Worm (Caenorhabditis elegans): ENCODE measurements around the gene cht-6.

Gene cht-6

DNA sequence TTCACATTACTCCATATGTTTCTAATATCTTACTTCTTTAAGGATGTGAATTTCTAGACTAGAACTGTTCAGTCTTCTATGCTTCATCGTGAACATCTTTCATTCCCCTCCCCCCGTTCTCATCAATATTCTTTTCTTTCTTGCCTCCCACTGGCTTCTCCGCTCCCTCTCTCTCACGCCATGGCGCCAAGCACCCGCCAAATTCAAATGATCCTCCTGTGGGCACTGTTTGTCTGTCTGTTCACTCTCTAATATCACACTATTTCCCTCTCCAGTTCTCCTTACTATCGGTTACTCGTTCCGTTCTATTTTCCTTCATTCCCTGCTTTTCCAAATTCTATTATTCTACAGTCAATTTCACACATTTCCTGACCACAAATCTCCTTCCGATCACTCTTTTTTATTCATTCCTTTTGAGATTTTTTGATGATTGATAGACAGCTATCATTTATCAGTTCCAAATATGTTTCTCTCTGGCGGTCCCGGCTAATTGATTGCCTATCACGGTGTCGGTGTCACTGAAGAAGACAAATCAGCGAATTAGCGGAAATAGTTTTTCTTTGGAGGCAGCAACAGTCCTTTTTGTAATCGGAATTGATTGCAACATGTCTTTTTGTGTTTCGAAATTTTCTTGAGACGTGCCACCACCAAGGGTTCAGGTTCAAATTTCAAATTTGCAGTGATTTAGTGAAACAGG lies 43.7 kb downstream of the cht-6 start:
- TF ChIP-seq unc-62 (GFP tag; optimal IDR thresholded peaks at IDR 0.05), result no peak

DNA sequence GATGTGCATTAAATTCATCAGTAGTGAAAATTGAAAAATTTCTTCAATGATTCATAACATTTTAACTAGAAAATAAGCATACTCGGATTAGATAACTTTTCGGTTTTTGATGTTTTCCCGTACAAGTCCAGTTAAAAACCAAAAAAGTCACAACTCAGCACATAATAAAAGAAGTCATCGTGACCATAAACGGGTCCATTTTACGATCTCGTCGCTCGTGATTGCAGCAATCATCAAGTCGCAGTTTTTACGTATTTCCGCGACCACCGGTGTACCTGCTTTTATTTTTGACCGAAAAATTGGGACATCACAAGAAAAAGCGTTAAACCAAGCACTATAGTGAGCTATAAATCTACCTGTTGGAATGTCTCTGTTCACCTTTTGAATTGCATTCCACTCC lies 46.5 kb downstream of the cht-6 start:
- no peak for TF ChIP-seq unc-62 (GFP tag; optimal IDR thresholded peaks at IDR 0.05)

DNA sequence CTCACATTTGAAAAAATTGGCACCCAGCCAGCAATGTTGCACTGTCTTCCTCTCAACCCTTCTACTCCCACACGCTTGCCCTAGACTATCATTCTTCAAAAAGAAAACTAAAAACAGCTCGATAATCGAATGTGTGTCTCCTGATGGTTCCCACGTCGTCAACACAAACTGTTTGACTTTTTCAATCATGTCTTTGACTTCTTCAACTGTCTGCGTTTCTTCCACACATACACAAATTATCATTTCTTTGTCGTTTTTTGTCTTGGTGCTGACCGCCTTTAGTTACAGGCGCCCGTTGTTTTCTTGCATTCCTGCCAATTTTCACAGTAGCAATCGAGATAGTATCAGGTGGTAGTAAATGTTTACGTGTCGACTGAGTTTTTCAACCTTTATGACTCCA lies 47.8 kb downstream of the cht-6 start:
- TF ChIP-seq unc-62 (GFP tag; optimal IDR thresholded peaks at IDR 0.05), result no peak

DNA sequence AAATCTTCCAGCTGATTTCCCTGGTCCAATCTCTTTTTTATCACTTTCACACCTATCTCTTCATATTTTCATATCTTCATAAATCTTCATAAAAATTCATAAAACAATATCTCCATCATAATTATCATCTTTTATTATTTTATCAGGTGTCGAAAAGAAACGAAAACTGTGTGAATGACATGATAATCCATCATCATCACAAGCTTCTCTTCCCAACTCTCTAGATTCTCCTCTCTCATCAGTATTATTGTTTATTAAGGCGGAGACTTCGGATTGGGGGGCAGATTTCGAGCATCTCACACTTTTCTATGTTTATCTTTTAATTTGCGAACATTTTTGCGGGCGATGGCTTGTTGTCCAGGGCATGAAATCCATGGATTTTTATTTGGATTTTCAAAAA lies 49.4 kb downstream of the cht-6 start:
- no peak for TF ChIP-seq unc-62 (GFP tag; optimal IDR thresholded peaks at IDR 0.05)

DNA sequence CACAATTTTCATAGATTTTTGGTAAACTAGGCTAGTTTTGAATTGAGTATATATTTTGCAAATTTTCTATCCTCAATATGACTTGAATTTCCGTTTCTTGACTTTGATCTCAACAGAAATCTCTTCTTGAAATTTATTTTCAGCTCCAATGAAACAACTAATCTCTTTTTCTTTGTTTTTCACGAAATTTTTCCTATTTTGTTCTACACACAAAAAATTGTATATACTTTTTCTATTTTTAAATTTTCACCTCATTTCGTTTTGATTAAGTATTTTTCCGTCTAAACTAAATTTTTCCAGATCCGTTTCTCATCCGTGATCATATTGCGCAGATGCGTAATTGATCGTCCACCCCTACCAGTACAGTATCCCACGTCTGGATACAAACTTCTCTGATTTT lies 50.0 kb downstream of the cht-6 start, which contains the start of gene unc-83:
unc-83 (plus strand) TSS at position 301 of the 400 bp plus-strand sequence.
- no peak for TF ChIP-seq unc-62 (GFP tag; optimal IDR thresholded peaks at IDR 0.05)
